Fruit fly (Drosophila melanogaster): ENCODE measurements around the gene CG7950.

- TF ChIP-seq Myc (optimal IDR thresholded peaks at IDR 0.05), result no peak
- TF ChIP-seq h (optimal IDR thresholded peaks at IDR 0.05), result no peak
- no peak for TF ChIP-seq ttk (optimal IDR thresholded peaks at IDR 0.05)
- TF ChIP-seq insv (optimal IDR thresholded peaks at IDR 0.05), result no peak
- TF ChIP-seq psq (optimal IDR thresholded peaks at IDR 0.05), result no peak
Measured at dm6 chr3R:30036609-30037008, 20.1 kb upstream of the CG7950 start, which contains the start of gene ZIPIC.
